Fruit fly (Drosophila melanogaster) whole organism, embryonic: Measurements from ENCODE around the gene Nopp140.

Source experiments
- BEAF-32 ChIP-seq: fragments of 200-800 bp; sonication (Bioruptor generic); optimal IDR thresholded peaks from 3 replicates; lab custom pipeline; 2017; ENCODE audit warnings: missing biosample characterization, missing genetic modification characterization, mild to moderate bottlenecking, moderate library complexity, missing genetic modification reagents
- Bteb2 ChIP-seq: fragments of 200-800 bp; sonication (Bioruptor generic); optimal IDR thresholded peaks from 2 replicates; lab custom pipeline; 2016; ENCODE audit warnings: missing biosample characterization, missing genetic modification characterization
- CG10431 ChIP-seq: fragments of 200-800 bp; sonication (Bioruptor generic); optimal IDR thresholded peaks from 3 replicates; lab custom pipeline; 2018; ENCODE audit warnings: missing biosample characterization, mild to moderate bottlenecking, missing genetic modification characterization
- CG10959 ChIP-seq: fragments of 200-800 bp; sonication (Bioruptor generic); IDR thresholded peaks from 2 replicates; pipeline ENCODE4 v1.3.6; 2022; ENCODE audit warnings: missing biosample characterization, missing genetic modification characterization
- CG13296 ChIP-seq: fragments of 200-800 bp; sonication (Bioruptor generic); optimal IDR thresholded peaks from 3 replicates; lab custom pipeline; 2018; ENCODE audit warnings: missing biosample characterization, mild to moderate bottlenecking, missing genetic modification characterization
- CG16815 ChIP-seq: fragments of 200-800 bp; sonication (Bioruptor generic); optimal IDR thresholded peaks from 3 replicates; lab custom pipeline; 2017; ENCODE audit warnings: missing biosample characterization, mild to moderate bottlenecking, missing genetic modification characterization
- CG17802 ChIP-seq: fragments of 200-800 bp; sonication (Bioruptor generic); optimal IDR thresholded peaks from 2 replicates; lab custom pipeline; 2018; ENCODE audit warnings: missing biosample characterization, mild to moderate bottlenecking, missing genetic modification characterization, moderate library complexity
- CG17912 ChIP-seq: fragments of 200-800 bp; sonication (Bioruptor generic); optimal IDR thresholded peaks from 2 replicates; lab custom pipeline; 2018; ENCODE audit warnings: missing biosample characterization, mild to moderate bottlenecking, missing genetic modification characterization
- CG18262 ChIP-seq: fragments of 200-800 bp; optimal IDR thresholded peaks from 3 replicates; lab custom pipeline; 2019; ENCODE audit warnings: missing biosample characterization, mild to moderate bottlenecking, missing genetic modification characterization, moderate library complexity
- CG1832 ChIP-seq: fragments of 200-800 bp; sonication (Bioruptor generic); optimal IDR thresholded peaks from 2 replicates; lab custom pipeline; 2017; ENCODE audit warnings: missing biosample characterization, mild to moderate bottlenecking, missing genetic modification characterization, inconsistent platforms
- CG2116 ChIP-seq: fragments of 200-800 bp; sonication (Bioruptor generic); optimal IDR thresholded peaks from 3 replicates; lab custom pipeline; 2018; ENCODE audit warnings: missing biosample characterization, mild to moderate bottlenecking, missing genetic modification characterization
- CG2202 ChIP-seq: fragments of 200-800 bp; sonication (Bioruptor generic); optimal IDR thresholded peaks from 2 replicates; lab custom pipeline; 2018; ENCODE audit warnings: missing biosample characterization, mild to moderate bottlenecking, missing genetic modification characterization
- CG31365 ChIP-seq: fragments of 200-800 bp; sonication (Bioruptor generic); optimal IDR thresholded peaks from 2 replicates; lab custom pipeline; 2018; ENCODE audit warnings: missing biosample characterization, mild to moderate bottlenecking, missing genetic modification characterization
- CG34376 ChIP-seq: fragments of 200-800 bp; sonication (Bioruptor generic); optimal IDR thresholded peaks from 2 replicates; lab custom pipeline; 2018; ENCODE audit warnings: missing biosample characterization, mild to moderate bottlenecking, missing genetic modification characterization
- CG3847 ChIP-seq: fragments of 200-800 bp; sonication (Bioruptor generic); IDR thresholded peaks from 2 replicates; pipeline ENCODE4 v1.3.6; 2022; ENCODE audit warnings: missing biosample characterization, missing genetic modification characterization
- CG3995 ChIP-seq: fragments of 200-800 bp; sonication (Bioruptor generic); optimal IDR thresholded peaks from 3 replicates; lab custom pipeline; 2016; ENCODE audit warnings: missing biosample characterization, missing genetic modification characterization
- CG4854 ChIP-seq: fragments of 200-800 bp; sonication (Bioruptor generic); optimal IDR thresholded peaks from 2 replicates; lab custom pipeline; 2016; ENCODE audit warnings: missing biosample characterization, missing genetic modification characterization, inconsistent platforms
- CG5953 ChIP-seq: fragments of 200-800 bp; sonication (Bioruptor generic); IDR thresholded peaks from 2 replicates; pipeline ENCODE4 v1.3.6; 2022; ENCODE audit warnings: missing biosample characterization, missing genetic modification characterization
- CG6791 ChIP-seq: fragments of 200-800 bp; sonication (Bioruptor generic); IDR thresholded peaks from 3 replicates; pipeline ENCODE4 v1.3.6; 2022; ENCODE audit warnings: missing biosample characterization, missing genetic modification characterization; ENCODE audit not compliant: partially characterized antibody
- D ChIP-seq, 2 experiments: fragments of 200-800 bp in 1 of 2; fragments of >200 bp in 1 of 2; sonication (Bioruptor generic) in 1 of 2; optimal IDR thresholded peaks; 2 replicates in 1 of 2; 3 replicates in 1 of 2; lab custom pipeline; 2017; ENCODE audit warnings: mild to moderate bottlenecking in 1 of 2, missing biosample characterization in 1 of 2, missing genetic modification characterization in 1 of 2, missing genetic modification reagents in 1 of 2
- Dbx ChIP-seq: fragments of 200-800 bp; sonication (Bioruptor generic); IDR thresholded peaks from 3 replicates; pipeline ENCODE4 v1.3.6; 2022; ENCODE audit warnings: missing biosample characterization, missing genetic modification characterization
- Doc2 ChIP-seq: fragments of 200-800 bp; sonication (Bioruptor generic); IDR thresholded peaks from 2 replicates; pipeline ENCODE4 v1.3.6; 2022; ENCODE audit warnings: missing biosample characterization, missing genetic modification characterization
- E2f1 ChIP-seq: fragments of 200-800 bp; sonication (Bioruptor generic); IDR thresholded peaks from 2 replicates; pipeline ENCODE4 v1.3.6; 2022; ENCODE audit warnings: missing biosample characterization, missing genetic modification characterization
- Eip74EF ChIP-seq, 2 experiments: fragments of 200-800 bp in 1 of 2; fragments of >200 bp in 1 of 2; sonication (Bioruptor generic) in 1 of 2; optimal IDR thresholded peaks; 2 replicates each; lab custom pipeline; 2017 to 2019; ENCODE audit warnings: missing biosample characterization in 2 of 2, missing genetic modification characterization in 2 of 2, mild to moderate bottlenecking in 1 of 2, moderate library complexity in 1 of 2
- Elba2 ChIP-seq: fragments of 200-800 bp; sonication (Bioruptor generic); optimal IDR thresholded peaks from 3 replicates; lab custom pipeline; 2016; ENCODE audit warnings: missing biosample characterization, missing genetic modification characterization
- Fer3 ChIP-seq: fragments of 200-800 bp; sonication (Bioruptor generic); optimal IDR thresholded peaks from 2 replicates; lab custom pipeline; 2018; ENCODE audit warnings: missing biosample characterization, mild to moderate bottlenecking, missing genetic modification characterization, moderate library complexity
- NFAT ChIP-seq: fragments of 200-800 bp; sonication (Bioruptor generic); IDR thresholded peaks from 2 replicates; pipeline ENCODE4 v1.3.6; 2022; ENCODE audit warnings: missing biosample characterization, missing genetic modification characterization
- Nf-YB ChIP-seq: fragments of 200-800 bp; sonication (Bioruptor generic); optimal IDR thresholded peaks from 3 replicates; lab custom pipeline; 2019; ENCODE audit warnings: missing biosample characterization, mild to moderate bottlenecking, missing genetic modification characterization, moderate library complexity
- Optix ChIP-seq: fragments of 200-800 bp; sonication (Bioruptor generic); IDR thresholded peaks from 3 replicates; pipeline ENCODE4 v1.3.6; 2022; ENCODE audit warnings: missing biosample characterization, missing genetic modification characterization
- PHDP ChIP-seq: fragments of 200-800 bp; sonication (Bioruptor generic); optimal IDR thresholded peaks from 3 replicates; lab custom pipeline; 2018; ENCODE audit warnings: missing biosample characterization, mild to moderate bottlenecking, missing genetic modification characterization, moderate library complexity
- Sry-β ChIP-seq: fragments of 200-800 bp; sonication (Bioruptor generic); optimal IDR thresholded peaks from 2 replicates; lab custom pipeline; 2018; ENCODE audit warnings: missing biosample characterization, mild to moderate bottlenecking, missing genetic modification characterization, moderate library complexity
- cas ChIP-seq: fragments of 200-800 bp; sonication (Bioruptor generic); IDR thresholded peaks from 2 replicates; pipeline ENCODE4 v1.3.6; 2022; ENCODE audit warnings: missing biosample characterization, missing genetic modification characterization
- chn ChIP-seq: fragments of 200-800 bp; sonication (Bioruptor generic); optimal IDR thresholded peaks from 2 replicates; lab custom pipeline; 2016; ENCODE audit warnings: missing biosample characterization, missing genetic modification characterization
- gcm2 ChIP-seq: fragments of 200-800 bp; sonication (Bioruptor generic); optimal IDR thresholded peaks from 2 replicates; lab custom pipeline; 2016; ENCODE audit warnings: missing biosample characterization, missing genetic modification characterization
- h ChIP-seq: fragments of >200 bp; optimal IDR thresholded peaks from 2 replicates; lab custom pipeline; 2017
- her ChIP-seq: fragments of 200-800 bp; sonication (Bioruptor generic); optimal IDR thresholded peaks from 2 replicates; lab custom pipeline; 2016; ENCODE audit warnings: missing biosample characterization, missing genetic modification characterization
- kay ChIP-seq: fragments of 200-800 bp; sonication (Bioruptor generic); optimal IDR thresholded peaks from 2 replicates; lab custom pipeline; 2016; ENCODE audit warnings: missing biosample characterization, missing genetic modification characterization
- lov ChIP-seq, 2 experiments: fragments of 200-800 bp in 1 of 2; fragments of >200 bp in 1 of 2; sonication (Bioruptor generic) in 1 of 2; IDR thresholded peaks in 1 of 2; optimal IDR thresholded peaks in 1 of 2; 2 replicates in 1 of 2; 3 replicates in 1 of 2; pipeline versions ENCODE4 v1.3.6 to Lab custom; 2017 to 2022; ENCODE audit warnings: missing biosample characterization in 1 of 2, missing genetic modification characterization in 1 of 2
- pan ChIP-seq, 4 experiments: fragments of >200 bp in 3 of 4; fragments of 200-800 bp in 1 of 4; sonication (Bioruptor generic) in 1 of 4; optimal IDR thresholded peaks in 3 of 4; IDR thresholded peaks in 1 of 4; 2 replicates each; pipeline versions ENCODE4 v1.3.6 to Lab custom; 2017 to 2022; ENCODE audit warnings: missing biosample characterization in 2 of 4, missing genetic modification characterization in 2 of 4, mixed read lengths in 1 of 4
- pb ChIP-seq: fragments of 200-800 bp; sonication (Bioruptor generic); optimal IDR thresholded peaks from 3 replicates; lab custom pipeline; 2016; ENCODE audit warnings: missing biosample characterization, missing genetic modification characterization
- phol ChIP-seq: fragments of 200-800 bp; sonication (Bioruptor generic); optimal IDR thresholded peaks from 3 replicates; lab custom pipeline; 2018; ENCODE audit warnings: missing biosample characterization, mild to moderate bottlenecking, missing genetic modification characterization, moderate library complexity
- pnt ChIP-seq: fragments of 200-800 bp; sonication (Bioruptor generic); optimal IDR thresholded peaks from 3 replicates; lab custom pipeline; 2016; ENCODE audit warnings: missing biosample characterization, missing genetic modification characterization
- prd ChIP-seq, 3 experiments: fragments of >200 bp in 2 of 3; fragments of 200-800 bp in 1 of 3; sonication (Bioruptor generic) in 1 of 3; optimal IDR thresholded peaks in 2 of 3; IDR thresholded peaks in 1 of 3; 2 replicates in 2 of 3; 3 replicates in 1 of 3; pipeline versions ENCODE4 v1.3.6 to Lab custom; 2017 to 2022; ENCODE audit warnings: missing biosample characterization in 1 of 3, missing genetic modification characterization in 1 of 3
- slbo ChIP-seq: fragments of 200-800 bp; sonication (Bioruptor generic); IDR thresholded peaks from 2 replicates; pipeline ENCODE4 v1.3.6; 2022; ENCODE audit warnings: missing biosample characterization, missing genetic modification characterization
- trem ChIP-seq: fragments of 200-800 bp; optimal IDR thresholded peaks from 3 replicates; lab custom pipeline; 2019; ENCODE audit warnings: missing biosample characterization, mild to moderate bottlenecking, missing genetic modification characterization, moderate library complexity
- tx ChIP-seq: fragments of 200-800 bp; sonication (Bioruptor generic); optimal IDR thresholded peaks from 2 replicates; lab custom pipeline; 2016; ENCODE audit warnings: missing biosample characterization, missing genetic modification characterization
- zf30C ChIP-seq: fragments of 200-800 bp; sonication (Bioruptor generic); optimal IDR thresholded peaks from 3 replicates; lab custom pipeline; 2018; ENCODE audit warnings: missing biosample characterization, mild to moderate bottlenecking, missing genetic modification characterization

Nopp140 gene

DNA sequence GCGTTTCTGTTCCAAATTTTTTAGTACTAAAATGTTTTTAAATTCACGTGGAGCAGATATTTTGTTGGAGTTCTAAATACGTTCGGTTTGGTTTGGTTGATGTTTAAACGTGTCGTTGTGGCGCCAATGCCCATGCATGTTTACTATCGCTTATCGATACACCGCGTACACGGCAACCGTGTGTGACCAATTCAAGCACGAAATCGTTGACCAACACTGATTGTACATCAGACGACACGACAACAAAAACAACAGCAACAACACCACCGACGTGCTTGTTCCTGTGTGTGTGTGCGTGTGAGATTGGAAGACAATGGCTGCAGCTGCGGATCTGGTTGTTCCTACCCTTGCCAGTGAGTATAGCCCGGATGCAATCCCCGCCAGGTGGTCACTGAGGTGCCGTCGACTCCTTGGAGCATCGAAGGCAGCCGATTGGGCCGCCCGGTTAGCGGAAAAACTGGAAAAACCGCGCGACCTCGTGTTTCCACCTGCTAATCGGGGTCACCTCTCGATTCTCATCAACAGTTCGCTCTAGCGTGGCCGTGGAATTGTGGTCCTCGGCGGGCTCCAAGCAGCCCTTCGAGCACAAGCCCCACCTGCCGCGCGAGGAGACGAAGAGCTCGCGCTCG lies 7.7 kb upstream of the Nopp140 start, which contains the start of gene eIF2A (continued):
- TF ChIP-seq prd (optimal IDR thresholded peaks at IDR 0.05; lab: Kevin White, UChicago) (no peak), prd (GFP tag; IDR thresholded peaks at IDR 0.05; lab: Robert Waterston, UW) (peak; percentile 72; the same call in 2 of the 3 replicates), E2f1 (peak; percentile 33; the same call in 1 of the 2 replicates), NFAT (GFP tag; lab: Robert Waterston, UW) (peak; percentile 69), pnt (GFP tag; lab: Kevin White, UChicago) (no peak), Dbx (GFP tag; lab: Robert Waterston, UW) (peak; percentile 66; the same call in 2 of the 3 replicates), Fer3 (tag; lab: Kevin White, UChicago) (peak; percentile 52), her (GFP tag; lab: Kevin White, UChicago) (peak; percentile 85), pan (optimal IDR thresholded peaks at IDR 0.05; lab: Kevin White, UChicago) (no peak), pan (GFP tag; optimal IDR thresholded peaks at IDR 0.05 in 1 of 2, IDR thresholded peaks at IDR 0.05 in 1 of 2) (peak in 1 of 2 experiments; percentile 37), h (no peak), Eip74EF (GFP tag; optimal IDR thresholded peaks at IDR 0.05; lab: Kevin White, UChicago) (peak in 1 of 2 experiments; percentile 8), CG17912 (GFP tag; lab: Kevin White, UChicago) (peak; percentile 80), BEAF-32 (GFP tag; lab: Kevin White, UChicago) (peak; percentile 76), zf30C (GFP tag; lab: Kevin White, UChicago) (no peak), CG31365 (tag; lab: Kevin White, UChicago) (peak; percentile 3), PHDP (tag; lab: Kevin White, UChicago) (peak; percentile 49), Bteb2 (GFP tag; lab: Kevin White, UChicago) (peak; percentile 57), CG3847 (GFP tag; lab: Robert Waterston, UW) (peak; percentile 86), CG1832 (no peak), lov (optimal IDR thresholded peaks at IDR 0.05; lab: Kevin White, UChicago) (no peak), lov (GFP tag; IDR thresholded peaks at IDR 0.05; lab: Robert Waterston, UW) (peak; percentile 73; the same call in 1 of the 3 replicates), kay (GFP tag; lab: Kevin White, UChicago) (peak; percentile 17), CG10959 (GFP tag; lab: Robert Waterston, UW) (peak; percentile 21; the same call in 1 of the 2 replicates), CG10431 (GFP tag; lab: Kevin White, UChicago) (no peak), D (optimal IDR thresholded peaks at IDR 0.05; lab: Kevin White, UChicago) (peak; percentile 67), D (GFP tag; optimal IDR thresholded peaks at IDR 0.05; lab: Kevin White, UChicago) (peak; percentile 35), Nf-YB (peak; percentile 35), trem (tag; lab: Kevin White, UChicago) (peak; percentile 85), phol (tag; lab: Kevin White, UChicago) (peak; percentile 78), tx (GFP tag; lab: Kevin White, UChicago) (peak; percentile 45), Elba2 (GFP tag; lab: Kevin White, UChicago) (no peak), CG4854 (GFP tag; lab: Kevin White, UChicago) (peak; percentile 36), CG34376 (peak; percentile 51), Sry-β (peak; percentile 22), cas (GFP tag; lab: Robert Waterston, UW) (peak; percentile 62), CG6791 (GFP tag; lab: Robert Waterston, UW) (peak; percentile 89), gcm2 (GFP tag; lab: Kevin White, UChicago) (peak; percentile 51), CG3995 (GFP tag; lab: Kevin White, UChicago) (peak; percentile 11), CG5953 (GFP tag; lab: Robert Waterston, UW) (no peak), CG18262 (peak; percentile 33), CG17802 (tag; lab: Kevin White, UChicago) (peak; percentile 17), chn (peak; percentile 54), slbo (GFP tag; lab: Robert Waterston, UW) (peak; percentile 72), CG2116 (GFP tag; lab: Kevin White, UChicago) (peak; percentile 100), CG2202 (tag; lab: Kevin White, UChicago) (peak; percentile 46), pb (GFP tag; lab: Kevin White, UChicago) (peak; percentile 34), Doc2 (GFP tag; lab: Robert Waterston, UW) (no peak), Optix (GFP tag; lab: Robert Waterston, UW) (peak; percentile 40; the same call in 1 of the 3 replicates), CG16815 (GFP tag; lab: Kevin White, UChicago) (no peak), CG13296 (GFP tag; lab: Kevin White, UChicago) (peak; percentile 51)
